Worm (Caenorhabditis elegans) whole organism, L1 larva: ENCODE measurements around the gene tmem-24.
A peak's percentile ranks its signal among the peaks of the same experiment; 100 is the strongest.

Experiments used
- C34B4.2 ChIP-seq: sonication (generic microtip); optimal IDR thresholded peaks from 2 replicates; lab custom pipeline; 2017; ENCODE audit warnings: mild to moderate bottlenecking, missing genetic modification characterization, missing compliant biosample characterization
- Y116A8C.19 ChIP-seq: sonication (generic microtip); optimal IDR thresholded peaks from 2 replicates; lab custom pipeline; 2016; ENCODE audit warnings: missing compliant biosample characterization, missing genetic modification characterization, borderline replicate concordance
- blmp-1 ChIP-seq: fragments of 150-350 bp; optimal IDR thresholded peaks from 2 replicates; lab custom pipeline; 2014; ENCODE audit warnings: missing biosample characterization, missing genetic modification characterization
- ceh-63 ChIP-seq: fragments of 200-800 bp; sonication (Bioruptor generic); optimal IDR thresholded peaks from 2 replicates; lab custom pipeline; 2018; ENCODE audit warnings: mild to moderate bottlenecking, missing genetic modification characterization, missing compliant biosample characterization
- ceh-8 ChIP-seq: fragments of 200-800 bp; sonication (Bioruptor generic); optimal IDR thresholded peaks from 2 replicates; lab custom pipeline; 2018; ENCODE audit warnings: mild to moderate bottlenecking, missing genetic modification characterization, moderate library complexity, missing compliant biosample characterization
- ceh-82 ChIP-seq, 3 experiments: fragments of 150-350 bp in 1 of 3; sonication (generic microtip) in 2 of 3; optimal IDR thresholded peaks; 2 replicates each; lab custom pipeline; 2014 to 2017; ENCODE audit warnings: missing biosample characterization in 3 of 3, missing genetic modification characterization in 3 of 3
- ceh-90 ChIP-seq: sonication (generic microtip); optimal IDR thresholded peaks from 2 replicates; lab custom pipeline; 2016; ENCODE audit warnings: missing genetic modification characterization, missing compliant biosample characterization
- dpl-1 ChIP-seq, 3 experiments: fragments of 150-350 bp in 2 of 3; sonication (generic microtip) in 1 of 3; optimal IDR thresholded peaks; 2 replicates each; lab custom pipeline; 2014 to 2017; ENCODE audit warnings: missing biosample characterization in 3 of 3, missing genetic modification characterization in 3 of 3, missing genetic modification reagents in 3 of 3
- dsc-1 ChIP-seq: sonication (generic microtip); optimal IDR thresholded peaks from 2 replicates; lab custom pipeline; 2016; ENCODE audit warnings: mild to moderate bottlenecking, missing genetic modification characterization, missing compliant biosample characterization
- efl-3 ChIP-seq: fragments of 200-800 bp; sonication (Bioruptor generic); optimal IDR thresholded peaks from 2 replicates; lab custom pipeline; 2018; ENCODE audit warnings: mild to moderate bottlenecking, missing genetic modification characterization, missing compliant biosample characterization
- egl-27 ChIP-seq, 2 experiments: fragments of 150-350 bp in 1 of 2; sonication (generic microtip); optimal IDR thresholded peaks; 3 replicates each; lab custom pipeline; 2017 to 2018; ENCODE audit warnings: missing biosample characterization in 2 of 2, missing genetic modification characterization in 2 of 2, missing genetic modification reagents in 2 of 2
- fkh-10 ChIP-seq: sonication (generic microtip); optimal IDR thresholded peaks from 2 replicates; lab custom pipeline; 2017; ENCODE audit warnings: missing biosample characterization, missing genetic modification reagents, missing genetic modification characterization
- fkh-8 ChIP-seq: sonication (generic microtip); optimal IDR thresholded peaks from 2 replicates; lab custom pipeline; 2016; ENCODE audit warnings: mild to moderate bottlenecking, missing genetic modification characterization, missing compliant biosample characterization
- hlh-4 ChIP-seq: sonication (generic microtip); optimal IDR thresholded peaks from 2 replicates; lab custom pipeline; 2016; ENCODE audit warnings: mild to moderate bottlenecking, missing genetic modification characterization, missing compliant biosample characterization
- isw-1 ChIP-seq: fragments of 200-800 bp; sonication (Bioruptor generic); IDR thresholded peaks from 2 replicates; pipeline ENCODE4 v1.3.6; 2022; ENCODE audit warnings: missing genetic modification characterization, missing compliant biosample characterization
- jun-1 ChIP-seq: fragments of 150-350 bp; optimal IDR thresholded peaks from 2 replicates; lab custom pipeline; 2014; ENCODE audit warnings: missing biosample characterization, missing genetic modification reagents, missing genetic modification characterization
- lin-13 ChIP-seq: fragments of 150-350 bp; optimal IDR thresholded peaks from 2 replicates; lab custom pipeline; 2014; ENCODE audit warnings: missing biosample characterization, missing genetic modification reagents, missing genetic modification characterization
- lin-14 ChIP-seq: fragments of 200-800 bp; sonication (Bioruptor generic); optimal IDR thresholded peaks from 2 replicates; lab custom pipeline; 2018; ENCODE audit warnings: mild to moderate bottlenecking, missing genetic modification characterization, moderate library complexity, missing compliant biosample characterization
- lin-35 ChIP-seq, 2 experiments: fragments of 150-350 bp; optimal IDR thresholded peaks; 2 replicates each; lab custom pipeline; 2014; ENCODE audit warnings: missing biosample characterization in 2 of 2, missing genetic modification characterization in 2 of 2, missing genetic modification reagents in 2 of 2
- lsy-2 ChIP-seq, 2 experiments: fragments of 150-350 bp; optimal IDR thresholded peaks; 2 replicates each; lab custom pipeline; 2014; ENCODE audit warnings: missing biosample characterization in 2 of 2, missing genetic modification characterization in 2 of 2
- mab-9 ChIP-seq: fragments of 200-800 bp; sonication (Bioruptor generic); IDR thresholded peaks from 2 replicates; pipeline ENCODE4 v1.3.6; 2022; ENCODE audit warnings: missing genetic modification reagents, missing genetic modification characterization, missing compliant biosample characterization
- mdl-1 ChIP-seq, 2 experiments: fragments of 150-350 bp; optimal IDR thresholded peaks; 2 replicates each; lab custom pipeline; 2014 to 2017; ENCODE audit warnings: missing biosample characterization in 2 of 2, missing genetic modification characterization in 2 of 2, inconsistent platforms in 1 of 2
- mep-1 ChIP-seq: fragments of 150-350 bp; optimal IDR thresholded peaks from 2 replicates; lab custom pipeline; 2014; ENCODE audit warnings: missing biosample characterization, missing genetic modification characterization
- nhr-11 ChIP-seq: fragments of 150-350 bp; optimal IDR thresholded peaks from 2 replicates; lab custom pipeline; 2014; ENCODE audit warnings: missing biosample characterization, missing genetic modification characterization
- nhr-19 ChIP-seq: fragments of 200-800 bp; sonication (Bioruptor generic); conservative IDR thresholded peaks from 2 replicates; pipeline ENCODE4 v1.3.6; 2022; ENCODE audit warnings: missing genetic modification characterization, missing compliant biosample characterization
- nhr-20 ChIP-seq: sonication (generic microtip); optimal IDR thresholded peaks from 2 replicates; lab custom pipeline; 2016; ENCODE audit warnings: mild to moderate bottlenecking, missing genetic modification characterization, missing compliant biosample characterization
- nhr-47 ChIP-seq: sonication (generic microtip); optimal IDR thresholded peaks from 2 replicates; lab custom pipeline; 2016; ENCODE audit warnings: mild to moderate bottlenecking, missing genetic modification characterization, moderate library complexity, missing compliant biosample characterization
- nhr-71 ChIP-seq: sonication (generic microtip); optimal IDR thresholded peaks from 2 replicates; lab custom pipeline; 2016; ENCODE audit warnings: mild to moderate bottlenecking, missing genetic modification characterization, moderate library complexity, missing compliant biosample characterization
- nhr-77 ChIP-seq: fragments of 150-350 bp; optimal IDR thresholded peaks from 2 replicates; lab custom pipeline; 2014; ENCODE audit warnings: missing biosample characterization, missing genetic modification characterization
- nhr-85 ChIP-seq: sonication (generic microtip); peaks from one replicate; lab custom pipeline; 2016; ENCODE audit warnings: missing genetic modification characterization, inconsistent platforms, missing compliant biosample characterization
- nhr-90 ChIP-seq: sonication (generic microtip); optimal IDR thresholded peaks from 2 replicates; lab custom pipeline; 2016; ENCODE audit warnings: mild to moderate bottlenecking, missing genetic modification characterization, missing compliant biosample characterization; ENCODE audit not compliant: poor library complexity
- rnt-1 ChIP-seq: sonication (generic microtip); optimal IDR thresholded peaks from 2 replicates; lab custom pipeline; 2016; ENCODE audit warnings: mild to moderate bottlenecking, missing genetic modification characterization, moderate library complexity, missing compliant biosample characterization
- skn-1 ChIP-seq: fragments of 150-350 bp; optimal IDR thresholded peaks from 2 replicates; lab custom pipeline; 2014; ENCODE audit warnings: missing biosample characterization, missing genetic modification characterization
- snu-23 ChIP-seq: sonication (generic microtip); optimal IDR thresholded peaks from 2 replicates; lab custom pipeline; 2016; ENCODE audit warnings: missing genetic modification characterization, missing compliant biosample characterization
- swsn-7 ChIP-seq: sonication (generic microtip); optimal IDR thresholded peaks from 2 replicates; lab custom pipeline; 2016; ENCODE audit warnings: missing genetic modification characterization, missing compliant biosample characterization
- tbx-2 ChIP-seq: sonication (generic microtip); optimal IDR thresholded peaks from 2 replicates; lab custom pipeline; 2016; ENCODE audit warnings: missing genetic modification characterization, missing compliant biosample characterization
- unc-86 ChIP-seq: sonication (generic microtip); optimal IDR thresholded peaks from 2 replicates; lab custom pipeline; 2016; ENCODE audit warnings: missing genetic modification characterization, missing compliant biosample characterization
- vab-15 ChIP-seq: sonication (generic microtip); optimal IDR thresholded peaks from 2 replicates; lab custom pipeline; 2017; ENCODE audit warnings: missing genotype, mild to moderate bottlenecking, missing genetic modification characterization, missing compliant biosample characterization
- xbp-1 ChIP-seq: sonication (generic microtip); optimal IDR thresholded peaks from 2 replicates; lab custom pipeline; 2016; ENCODE audit warnings: missing genetic modification characterization, missing compliant biosample characterization
- zag-1 ChIP-seq: fragments of 150-350 bp; optimal IDR thresholded peaks from 2 replicates; lab custom pipeline; 2014; ENCODE audit warnings: missing biosample characterization, missing genetic modification characterization
- ztf-11 ChIP-seq, 2 experiments: sonication (generic microtip); optimal IDR thresholded peaks; 2 replicates each; lab custom pipeline; 2016 to 2017; ENCODE audit warnings: missing genetic modification characterization in 2 of 2, missing biosample characterization in 1 of 2, missing compliant biosample characterization in 1 of 2

Gene tmem-24

DNA sequence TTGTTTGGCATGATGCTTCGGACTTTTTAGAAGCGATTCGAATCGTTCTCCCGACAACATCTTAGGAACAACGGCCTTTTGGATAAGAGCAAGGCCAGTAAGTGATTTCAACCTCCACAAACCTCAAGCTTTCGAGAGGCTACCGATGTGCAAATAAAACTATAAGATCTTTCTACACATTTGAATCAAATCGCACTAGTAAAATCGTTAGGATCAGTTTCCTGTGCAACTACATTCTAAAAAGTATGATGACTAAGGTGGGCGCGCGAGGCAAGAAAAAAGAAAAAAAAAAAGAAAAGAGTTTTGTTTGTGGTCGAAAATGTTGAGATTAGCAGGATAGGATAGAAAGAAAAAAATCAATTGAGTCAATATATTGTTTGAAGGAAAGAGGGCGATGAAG, at the start of gene tmem-24:
Gene tmem-24 (minus strand): TSS at position 101 of the 400 bp plus-strand sequence.
- TF ChIP-seq lin-35 (GFP tag; optimal IDR thresholded peaks at IDR 0.05; lab: Kevin White, UChicago) (no peak), vab-15 (tag; lab: Kevin White, UChicago) (no peak), hlh-4 (tag; lab: Kevin White, UChicago) (no peak), tbx-2 (tag; lab: Kevin White, UChicago) (no peak), rnt-1 (tag; lab: Kevin White, UChicago) (no peak), nhr-90 (tag; lab: Kevin White, UChicago) (no peak), C34B4.2 (tag; lab: Kevin White, UChicago) (no peak), ceh-90 (tag; lab: Kevin White, UChicago) (no peak), nhr-11 (tag; lab: Kevin White, UChicago) (no peak), lin-13 (GFP tag; lab: Kevin White, UChicago) (no peak), jun-1 (no peak), isw-1 (GFP tag; lab: Robert Waterston, UW) (no peak), ceh-82 (tag; optimal IDR thresholded peaks at IDR 0.05; lab: Kevin White, UChicago) (no peak), lin-14 (GFP tag; lab: Kevin White, UChicago) (no peak), efl-3 (GFP tag; lab: Kevin White, UChicago) (no peak)
- TF ChIP-seq, all 84 proteins: peak for 0

DNA sequence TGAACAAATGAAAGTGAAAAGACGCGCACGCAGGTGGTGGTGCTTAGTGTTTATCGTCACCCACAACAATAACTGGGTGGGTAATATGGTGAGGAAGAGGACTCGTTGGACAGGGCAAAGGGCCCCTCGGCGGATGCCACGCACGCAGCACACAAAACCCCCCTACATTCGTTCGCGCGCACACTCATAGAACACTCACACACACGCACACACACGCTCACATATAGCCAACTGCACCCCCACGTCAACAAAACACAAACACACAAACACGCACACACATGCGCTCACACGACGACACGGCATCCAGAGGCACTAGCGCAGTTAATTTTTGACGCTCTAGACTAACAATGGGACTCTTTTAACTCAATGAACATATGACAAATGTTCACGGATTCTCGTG, 49.5 kb upstream of the tmem-24 start:
- peak; percentile 20 for TF ChIP-seq skn-1 (tag; lab: Kevin White, UChicago)
- peak; percentile 34 for TF ChIP-seq xbp-1 (tag; lab: Kevin White, UChicago)
- TF ChIP-seq fkh-8 (tag; lab: Kevin White, UChicago): peak; percentile 50
- peak; percentile 23 for TF ChIP-seq tbx-2 (tag; lab: Kevin White, UChicago)
- TF ChIP-seq unc-86 (tag; lab: Kevin White, UChicago): peak; percentile 7
- peak; percentile 9 for TF ChIP-seq ceh-8 (GFP tag; lab: Kevin White, UChicago)
- peak; percentile 81 for TF ChIP-seq lin-14 (GFP tag; lab: Kevin White, UChicago)
- TF ChIP-seq nhr-19 (GFP tag; lab: Robert Waterston, UW): peak; percentile 39; the same call in 1 of the 2 replicates
- peak; percentile 5 for TF ChIP-seq nhr-20 (tag; lab: Kevin White, UChicago)
- no peak for TF ChIP-seq nhr-77 (tag; lab: Kevin White, UChicago)
- peak; percentile 64 for TF ChIP-seq snu-23 (GFP tag; lab: Kevin White, UChicago)
- peak; percentile 7 for TF ChIP-seq mep-1
- peak; percentile 90 for TF ChIP-seq ceh-63
- TF ChIP-seq ztf-11 (tag; optimal IDR thresholded peaks at IDR 0.05; lab: Kevin White, UChicago): peak in 1 of 2 experiments; percentile 29
- peak; percentile 17 to 42 for TF ChIP-seq lin-35 (GFP tag; optimal IDR thresholded peaks at IDR 0.05; lab: Kevin White, UChicago)
- no peak for TF ChIP-seq nhr-85 (tag; lab: Kevin White, UChicago)
- no peak for TF ChIP-seq dsc-1
- TF ChIP-seq dpl-1 (GFP tag; optimal IDR thresholded peaks at IDR 0.05; lab: Kevin White, UChicago): peak in 1 of 3 experiments; percentile 29
- TF ChIP-seq mab-9: no peak
- TF ChIP-seq blmp-1 (tag; lab: Kevin White, UChicago): peak; percentile 40
- no peak for TF ChIP-seq Y116A8C.19 (tag; lab: Kevin White, UChicago)
- TF ChIP-seq nhr-71 (tag; lab: Kevin White, UChicago): peak; percentile 67
- peak; percentile 24 for TF ChIP-seq rnt-1 (tag; lab: Kevin White, UChicago)
- TF ChIP-seq fkh-10 (GFP tag; lab: Kevin White, UChicago): peak; percentile 35
- TF ChIP-seq swsn-7: peak; percentile 48
- no peak for TF ChIP-seq efl-3 (GFP tag; lab: Kevin White, UChicago)
- no peak for TF ChIP-seq egl-27 (tag; optimal IDR thresholded peaks at IDR 0.05; lab: Kevin White, UChicago)
- peak in 1 of 2 experiments; percentile 66 for TF ChIP-seq mdl-1 (tag; optimal IDR thresholded peaks at IDR 0.05; lab: Kevin White, UChicago)
- peak in 1 of 2 experiments; percentile 37 for TF ChIP-seq lsy-2 (tag; optimal IDR thresholded peaks at IDR 0.05; lab: Kevin White, UChicago)
- TF ChIP-seq ceh-82 (tag; optimal IDR thresholded peaks at IDR 0.05; lab: Kevin White, UChicago): peak in 2 of 3 experiments; percentile 1 to 49
- TF ChIP-seq nhr-47 (tag; lab: Kevin White, UChicago): peak; percentile 32
- TF ChIP-seq zag-1 (tag; lab: Kevin White, UChicago): no peak
